Fruit fly (Drosophila melanogaster) whole organism: ENCODE measurements around the gene AIMP2.

Experiments used
- CG8478 ChIP-seq: fragments of >200 bp; optimal IDR thresholded peaks from 2 replicates; lab custom pipeline; 2018; ENCODE audit warnings: inconsistent platforms
- Dll ChIP-seq: fragments of >200 bp; optimal IDR thresholded peaks from 2 replicates; lab custom pipeline; 2017
- EcR ChIP-seq, 2 experiments: fragments of >200 bp; optimal IDR thresholded peaks; 2 replicates each; lab custom pipeline; 2017; ENCODE audit warnings: missing biosample characterization in 2 of 2, missing genetic modification characterization in 2 of 2, missing genetic modification reagents in 2 of 2
- pan ChIP-seq: fragments of >200 bp; optimal IDR thresholded peaks from 2 replicates; lab custom pipeline; 2017
- psq ChIP-seq: fragments of >200 bp; optimal IDR thresholded peaks from 2 replicates; lab custom pipeline; 2017
- usp ChIP-seq: fragments of >200 bp; optimal IDR thresholded peaks from 2 replicates; lab custom pipeline; 2017; ENCODE audit warnings: missing biosample characterization, missing genetic modification characterization, mixed read lengths

AIMP2 gene

DNA sequence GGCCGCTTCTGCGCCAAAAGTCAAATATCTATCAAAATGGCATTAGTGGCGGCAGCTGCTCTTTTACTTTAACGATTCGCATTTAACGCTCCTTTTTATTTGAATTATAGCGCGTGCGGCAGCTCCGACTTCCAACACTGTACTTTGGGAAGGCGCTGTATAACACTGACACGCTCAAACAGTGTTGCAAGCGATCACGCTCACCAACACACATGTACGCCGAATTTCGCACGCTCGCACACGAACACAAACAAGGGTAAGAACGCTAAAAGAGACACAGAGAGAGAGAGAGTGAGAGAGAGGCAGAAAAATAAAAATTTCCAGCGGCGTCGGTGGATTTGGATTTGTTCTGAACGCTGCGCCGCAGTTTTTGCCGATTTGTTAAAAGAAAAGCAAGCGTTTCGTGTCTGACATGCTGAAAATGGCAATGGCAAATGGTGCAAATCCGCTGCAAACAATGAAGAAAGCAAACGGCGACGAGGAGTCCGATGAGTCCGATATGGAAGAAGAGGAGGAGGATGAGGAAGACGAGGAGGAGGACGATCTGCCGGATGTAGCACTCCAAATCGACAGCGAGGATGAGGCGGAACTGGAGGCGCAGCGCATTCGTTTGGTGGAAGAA is 36.3 kb downstream of the AIMP2 start, which contains the start of gene Phs:
Gene Phs (plus strand): TSS at position 276 of the 622 bp plus-strand sequence.
- peak; percentile 84 for TF ChIP-seq Dll (lab: Kevin White, UChicago)
- no peak for TF ChIP-seq psq (lab: Kevin White, UChicago)

- no peak for TF ChIP-seq pan (lab: Kevin White, UChicago)
- TF ChIP-seq psq (lab: Kevin White, UChicago), result no peak
- no peak for TF ChIP-seq EcR (GFP tag; optimal IDR thresholded peaks at IDR 0.05; lab: Kevin White, UChicago)
Observed at dm6 chr3L:15624097-15624496, 40.7 kb downstream of the AIMP2 start.

DNA sequence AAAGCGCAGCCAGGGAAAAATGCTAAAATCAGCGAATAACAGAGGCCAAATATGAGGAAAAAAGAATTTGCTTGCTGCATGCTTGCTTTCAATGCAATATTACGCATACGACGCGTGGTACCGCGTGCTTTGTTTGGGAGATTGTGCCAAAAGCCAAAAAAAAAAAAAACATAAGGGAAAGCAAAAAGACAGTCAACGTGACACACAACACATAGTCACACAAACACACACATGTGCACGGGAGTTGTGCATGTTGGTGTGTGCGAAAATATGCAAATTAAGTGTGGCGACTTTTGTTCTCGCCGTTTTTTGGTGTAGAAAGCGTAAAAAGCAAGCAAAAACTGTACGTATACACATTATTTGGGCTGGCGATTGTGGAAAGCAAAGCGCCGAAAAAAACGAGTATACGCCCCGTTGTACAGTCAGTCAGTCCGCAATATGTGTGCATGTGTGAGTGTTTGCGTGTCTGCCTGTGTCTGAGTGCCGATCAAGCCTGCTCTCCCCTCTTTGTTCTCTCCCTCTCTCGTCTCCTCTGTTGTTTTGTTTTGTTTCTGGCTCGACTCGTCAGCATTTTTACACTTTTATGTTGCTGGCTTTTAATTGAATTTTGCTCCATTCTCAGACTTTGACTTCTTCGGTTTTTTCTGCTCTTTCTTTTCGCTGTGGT is 41.6 kb downstream of the AIMP2 start:
- no peak for TF ChIP-seq pan (lab: Kevin White, UChicago)
- TF ChIP-seq psq (lab: Kevin White, UChicago), result no peak
- TF ChIP-seq Dll (lab: Kevin White, UChicago), result no peak
- no peak for TF ChIP-seq EcR (GFP tag; optimal IDR thresholded peaks at IDR 0.05; lab: Kevin White, UChicago)
- TF ChIP-seq usp (GFP tag; lab: Kevin White, UChicago), result no peak
- TF ChIP-seq CG8478 (lab: Kevin White, UChicago), result no peak

- TF ChIP-seq CG8478 (lab: Kevin White, UChicago) (no peak), EcR (GFP tag; optimal IDR thresholded peaks at IDR 0.05; lab: Kevin White, UChicago) (peak; percentile 43 to 81)
Observed at dm6 chr3L:15625676-15626414, 42.4 kb downstream of the AIMP2 start.

DNA sequence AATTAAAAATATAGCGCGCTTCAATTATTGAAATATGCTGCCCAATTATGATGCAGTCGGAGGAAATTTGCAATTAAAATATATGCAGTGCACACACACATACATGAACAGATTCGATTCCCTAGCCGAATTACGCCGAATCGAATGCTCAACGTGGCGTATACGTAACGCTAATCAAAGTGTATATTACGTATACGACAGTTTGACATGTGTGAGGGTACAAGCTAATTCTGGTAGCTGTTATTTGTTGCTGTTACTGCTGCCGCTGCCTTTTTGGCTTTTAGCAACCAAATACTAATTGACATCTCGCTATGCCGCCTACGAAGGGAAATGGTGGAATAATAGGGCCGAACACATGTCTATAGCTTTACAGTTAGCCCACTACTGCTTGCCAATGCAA is 43.9 kb downstream of the AIMP2 start:
- TF ChIP-seq CG8478 (lab: Kevin White, UChicago), result no peak
- TF ChIP-seq pan (lab: Kevin White, UChicago), result no peak
- TF ChIP-seq usp (GFP tag; lab: Kevin White, UChicago), result no peak

- TF ChIP-seq CG8478 (lab: Kevin White, UChicago) (no peak), Dll (lab: Kevin White, UChicago) (no peak)
Observed at dm6 chr3L:15631067-15631466, 47.6 kb downstream of the AIMP2 start.

dm6 chr3L:15632653-15633052 is 49.2 kb downstream of the AIMP2 start:
- TF ChIP-seq psq (lab: Kevin White, UChicago) (no peak), EcR (GFP tag; optimal IDR thresholded peaks at IDR 0.05; lab: Kevin White, UChicago) (no peak), pan (lab: Kevin White, UChicago) (no peak), usp (GFP tag; lab: Kevin White, UChicago) (no peak), Dll (lab: Kevin White, UChicago) (no peak), CG8478 (lab: Kevin White, UChicago) (no peak)

DNA sequence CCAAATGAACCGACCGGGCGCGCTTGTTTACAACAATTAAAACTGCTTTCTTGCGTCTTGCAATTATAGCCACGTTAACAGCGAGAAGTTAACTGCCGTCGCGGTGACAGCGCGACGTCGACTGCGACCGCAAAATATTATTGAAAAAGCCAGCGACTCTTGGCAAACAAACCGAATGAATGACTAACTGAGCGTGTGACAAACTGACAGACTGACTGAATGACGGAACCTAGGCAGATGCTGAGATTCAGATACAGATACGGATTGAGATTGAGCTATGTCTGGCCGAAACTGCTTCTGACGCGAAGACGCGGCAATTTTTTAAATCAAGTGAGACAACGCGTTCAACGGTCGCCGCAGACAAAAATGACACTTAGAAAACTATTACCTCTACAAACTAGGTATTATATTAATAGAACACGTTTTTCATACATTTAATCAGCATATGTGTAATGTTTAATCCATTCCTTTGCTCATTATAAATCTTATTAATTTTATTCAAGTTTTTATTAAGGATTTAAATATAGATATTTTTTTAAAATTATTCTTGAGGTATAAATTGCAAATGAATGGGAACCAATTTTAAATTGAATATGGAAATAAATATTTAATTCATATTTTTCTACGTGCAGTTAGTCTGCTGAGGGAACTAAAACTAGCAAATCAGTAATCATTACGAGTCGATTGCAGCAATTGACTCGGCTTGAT is 51.1 kb downstream of the AIMP2 start:
- TF ChIP-seq CG8478 (lab: Kevin White, UChicago), result no peak
